Worm (Caenorhabditis elegans) whole organism, L3 larva: ENCODE results near the gene R08F11.7.
A peak's percentile ranks its signal among the peaks of the same experiment; 100 is the strongest.

Experiments
- jun-1 ChIP-seq: fragments of 150-350 bp; optimal IDR thresholded peaks from 2 replicates; lab custom pipeline; 2014; ENCODE audit warnings: missing biosample characterization, missing genetic modification reagents, missing genetic modification characterization
- nhr-11 ChIP-seq: fragments of 150-350 bp; optimal IDR thresholded peaks from 2 replicates; lab custom pipeline; 2014; ENCODE audit warnings: missing biosample characterization, missing genetic modification characterization
- nhr-23 ChIP-seq: fragments of 150-350 bp; optimal IDR thresholded peaks from 2 replicates; lab custom pipeline; 2014; ENCODE audit warnings: missing biosample characterization, missing genetic modification reagents, missing genetic modification characterization
- nhr-237 ChIP-seq: fragments of 150-350 bp; optimal IDR thresholded peaks from 2 replicates; lab custom pipeline; 2014; ENCODE audit warnings: missing biosample characterization, missing genetic modification characterization
- snpc-4 ChIP-seq: fragments of 150-350 bp; optimal IDR thresholded peaks from 2 replicates; lab custom pipeline; 2014; ENCODE audit warnings: missing biosample characterization, missing genetic modification characterization
- unc-39 ChIP-seq: sonication (generic microtip); optimal IDR thresholded peaks from 4 replicates; lab custom pipeline; 2017; ENCODE audit warnings: missing biosample characterization, missing genetic modification characterization
- unc-62 ChIP-seq: fragments of 150-350 bp; sonication (generic microtip); optimal IDR thresholded peaks from 4 replicates; lab custom pipeline; 2014; ENCODE audit warnings: missing biosample characterization, missing genetic modification reagents, missing genetic modification characterization
- ztf-11 ChIP-seq: fragments of 150-350 bp; optimal IDR thresholded peaks from 2 replicates; lab custom pipeline; 2014; ENCODE audit warnings: missing biosample characterization, missing genetic modification characterization

DNA sequence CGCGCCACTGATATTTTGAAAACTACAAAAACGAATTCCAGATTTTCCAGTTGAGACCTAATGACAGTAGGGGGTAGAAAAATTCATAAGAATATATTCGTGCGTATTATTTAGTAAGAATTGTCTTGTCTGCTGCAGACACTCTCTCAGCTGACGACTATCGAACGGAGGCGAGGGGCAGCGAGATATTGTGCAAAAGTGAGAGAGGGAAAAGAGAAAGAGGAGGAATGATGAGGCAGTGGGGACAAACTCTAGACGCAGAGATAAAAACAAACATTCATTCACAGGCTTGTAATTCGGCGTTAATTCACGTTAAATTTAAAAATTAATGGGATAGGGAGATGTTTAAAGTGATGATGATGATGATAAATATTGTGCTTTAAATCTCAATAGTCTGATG, 33.0 kb upstream of the R08F11.7 start, which contains the start of gene gid-7:
- TF ChIP-seq nhr-11 (tag; lab: Kevin White, UChicago) (no peak), unc-39 (tag; lab: Kevin White, UChicago) (no peak), unc-62 (GFP tag; lab: Kevin White, UChicago) (no peak), nhr-237 (tag; lab: Kevin White, UChicago) (no peak), snpc-4 (tag; lab: Kevin White, UChicago) (peak; percentile 71), ztf-11 (tag; lab: Kevin White, UChicago) (no peak), nhr-23 (tag; lab: Kevin White, UChicago) (no peak), jun-1 (tag; lab: Kevin White, UChicago) (no peak)
